Fruit fly (Drosophila melanogaster) whole organism, adult: ENCODE data around the gene Moe.

Source experiments
- CG11617 ChIP-seq: fragments of 200-800 bp; sonication (Bioruptor generic); optimal IDR thresholded peaks from 2 replicates; lab custom pipeline; 2017; ENCODE audit warnings: mild to moderate bottlenecking, missing biosample characterization, missing genetic modification reagents, missing genetic modification characterization
- CG12768 ChIP-seq: fragments of 200-800 bp; sonication (Bioruptor generic); optimal IDR thresholded peaks from 2 replicates; lab custom pipeline; 2017; ENCODE audit warnings: missing biosample characterization, missing genetic modification characterization, mild to moderate bottlenecking, moderate library complexity, missing genetic modification reagents
- CG14711 ChIP-seq: fragments of 200-800 bp; sonication (Bioruptor generic); optimal IDR thresholded peaks from 2 replicates; lab custom pipeline; 2018; ENCODE audit warnings: missing biosample characterization, mild to moderate bottlenecking, missing genetic modification characterization, moderate library complexity
- CG1620 ChIP-seq: fragments of 200-800 bp; sonication (Bioruptor generic); optimal IDR thresholded peaks from 2 replicates; lab custom pipeline; 2016; ENCODE audit warnings: missing biosample characterization, missing genetic modification characterization
- CG33017 ChIP-seq: fragments of 200-800 bp; sonication (Bioruptor generic); optimal IDR thresholded peaks from 2 replicates; lab custom pipeline; 2018; ENCODE audit warnings: missing biosample characterization, mild to moderate bottlenecking, missing genetic modification characterization, moderate library complexity
- CG5204 ChIP-seq: fragments of 200-800 bp; sonication (Bioruptor generic); optimal IDR thresholded peaks from 2 replicates; lab custom pipeline; 2016; ENCODE audit warnings: missing biosample characterization, missing genetic modification characterization
- CG7045 ChIP-seq: fragments of 200-800 bp; sonication (Bioruptor generic); optimal IDR thresholded peaks from 2 replicates; lab custom pipeline; 2017; ENCODE audit warnings: missing biosample characterization, mild to moderate bottlenecking, missing genetic modification characterization
- CG7101 ChIP-seq: fragments of 200-800 bp; sonication (Bioruptor generic); optimal IDR thresholded peaks from 2 replicates; lab custom pipeline; 2018; ENCODE audit warnings: missing biosample characterization, mild to moderate bottlenecking, missing genetic modification characterization, moderate library complexity
- Clk ChIP-seq: fragments of 200-800 bp; sonication (Bioruptor generic); optimal IDR thresholded peaks from 2 replicates; lab custom pipeline; 2017; ENCODE audit warnings: missing biosample characterization, missing genetic modification characterization
- Crg-1 ChIP-seq: fragments of 200-800 bp; sonication (Bioruptor generic); optimal IDR thresholded peaks from 2 replicates; lab custom pipeline; 2016; ENCODE audit warnings: missing biosample characterization, missing genetic modification characterization
- Hr96 ChIP-seq: fragments of 200-800 bp; sonication (Bioruptor generic); optimal IDR thresholded peaks from 2 replicates; lab custom pipeline; 2016; ENCODE audit warnings: missing biosample characterization, missing genetic modification characterization
- Mnt ChIP-seq: fragments of 200-800 bp; sonication (Bioruptor generic); optimal IDR thresholded peaks from 2 replicates; lab custom pipeline; 2016; ENCODE audit warnings: missing biosample characterization, mild to moderate bottlenecking, missing genetic modification characterization
- bab1 ChIP-seq: fragments of 200-800 bp; sonication (Bioruptor generic); optimal IDR thresholded peaks from 3 replicates; lab custom pipeline; 2019; ENCODE audit warnings: missing biosample characterization, mild to moderate bottlenecking, missing genetic modification characterization, moderate library complexity
- cic ChIP-seq: fragments of 200-800 bp; sonication (Bioruptor generic); optimal IDR thresholded peaks from 2 replicates; lab custom pipeline; 2017; ENCODE audit warnings: missing biosample characterization, mild to moderate bottlenecking, missing genetic modification characterization, moderate library complexity
- cnc ChIP-seq, 2 experiments: fragments of >200 bp; optimal IDR thresholded peaks; 2 replicates each; lab custom pipeline; 2017
- kay ChIP-seq: fragments of 200-800 bp; sonication (Bioruptor generic); peaks from one replicate; lab custom pipeline; 2016; ENCODE audit warnings: missing biosample characterization, missing genetic modification characterization, borderline replicate concordance
- ovo ChIP-seq: fragments of 200-800 bp; sonication (Bioruptor generic); optimal IDR thresholded peaks from 2 replicates; lab custom pipeline; 2016; ENCODE audit warnings: missing biosample characterization, missing genetic modification characterization
- pad ChIP-seq: fragments of 200-800 bp; sonication (Bioruptor generic); optimal IDR thresholded peaks from 3 replicates; lab custom pipeline; 2017; ENCODE audit warnings: missing biosample characterization, missing genetic modification characterization, mild to moderate bottlenecking, moderate library complexity, missing genetic modification reagents
- tj ChIP-seq: fragments of 200-800 bp; sonication (Bioruptor generic); optimal IDR thresholded peaks from 3 replicates; lab custom pipeline; 2017; ENCODE audit warnings: missing biosample characterization, mild to moderate bottlenecking, missing genetic modification characterization, moderate library complexity
- toe ChIP-seq: fragments of 200-800 bp; sonication (Bioruptor generic); optimal IDR thresholded peaks from 2 replicates; lab custom pipeline; 2016; ENCODE audit warnings: missing biosample characterization, missing genetic modification characterization

Gene Moe

dm6 chrX:8897859-8898427 lies at the start of gene Moe:
TSS of gene Moe (minus strand) at chrX:8898332.
- peak; percentile 81 for TF ChIP-seq kay (GFP tag; lab: Kevin White, UChicago)
- peak; percentile 64 for TF ChIP-seq cic (GFP tag; lab: Kevin White, UChicago)
- TF ChIP-seq bab1 (GFP tag; lab: Kevin White, UChicago), result peak; percentile 70
- TF ChIP-seq Hr96 (GFP tag; lab: Kevin White, UChicago), result no peak
- no peak for TF ChIP-seq CG33017 (tag; lab: Kevin White, UChicago)
- TF ChIP-seq CG12768 (GFP tag; lab: Kevin White, UChicago), result peak; percentile 16
- TF ChIP-seq CG1620 (GFP tag; lab: Kevin White, UChicago), result peak; percentile 88
- TF ChIP-seq Crg-1, result peak; percentile 65
- peak; percentile 56 for TF ChIP-seq CG7101 (tag; lab: Kevin White, UChicago)
- TF ChIP-seq CG14711 (tag; lab: Kevin White, UChicago), result peak; percentile 54
- TF ChIP-seq Mnt (GFP tag; lab: Kevin White, UChicago), result peak; percentile 65
- no peak for TF ChIP-seq cnc (optimal IDR thresholded peaks at IDR 0.05; lab: Kevin White, UChicago)
- TF ChIP-seq ovo (GFP tag; lab: Kevin White, UChicago), result peak; percentile 79
- TF ChIP-seq toe (GFP tag; lab: Kevin White, UChicago), result peak; percentile 72
- TF ChIP-seq tj (GFP tag; lab: Kevin White, UChicago), result peak; percentile 88
- TF ChIP-seq CG7045, result no peak
- no peak for TF ChIP-seq pad (GFP tag; lab: Kevin White, UChicago)
- no peak for TF ChIP-seq Clk (GFP tag; lab: Kevin White, UChicago)
- TF ChIP-seq CG5204 (GFP tag; lab: Kevin White, UChicago), result peak; percentile 50
- TF ChIP-seq CG11617, result peak; percentile 64

DNA sequence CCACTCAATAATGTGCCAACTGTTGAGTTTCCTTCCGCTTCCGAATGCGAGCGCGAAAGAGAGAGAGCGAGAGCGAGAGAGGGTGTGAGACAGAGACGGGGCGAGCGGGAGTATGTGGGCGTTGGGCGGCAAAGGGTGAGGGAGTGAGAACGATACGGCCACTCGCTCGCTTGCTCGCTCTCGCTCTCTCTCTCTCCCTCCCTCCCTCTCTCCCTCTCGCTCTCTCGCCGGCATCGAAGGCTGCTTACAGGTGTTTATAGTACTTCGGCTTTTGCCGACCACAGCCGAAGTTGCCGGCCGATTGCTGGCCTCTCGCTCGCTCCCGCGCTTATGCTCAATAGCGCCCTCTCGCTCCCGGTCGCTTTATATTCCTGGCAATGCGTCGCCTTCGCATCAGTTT lies 26.6 kb upstream of the Moe start:
- TF ChIP-seq Mnt (GFP tag; lab: Kevin White, UChicago), result no peak
- no peak for TF ChIP-seq Hr96 (GFP tag; lab: Kevin White, UChicago)
- no peak for TF ChIP-seq pad (GFP tag; lab: Kevin White, UChicago)
- no peak for TF ChIP-seq CG33017 (tag; lab: Kevin White, UChicago)
- TF ChIP-seq Clk (GFP tag; lab: Kevin White, UChicago), result no peak
- TF ChIP-seq cnc (optimal IDR thresholded peaks at IDR 0.05; lab: Kevin White, UChicago), result no peak
- no peak for TF ChIP-seq bab1 (GFP tag; lab: Kevin White, UChicago)
- no peak for TF ChIP-seq ovo (GFP tag; lab: Kevin White, UChicago)
- no peak for TF ChIP-seq kay (GFP tag; lab: Kevin White, UChicago)

DNA sequence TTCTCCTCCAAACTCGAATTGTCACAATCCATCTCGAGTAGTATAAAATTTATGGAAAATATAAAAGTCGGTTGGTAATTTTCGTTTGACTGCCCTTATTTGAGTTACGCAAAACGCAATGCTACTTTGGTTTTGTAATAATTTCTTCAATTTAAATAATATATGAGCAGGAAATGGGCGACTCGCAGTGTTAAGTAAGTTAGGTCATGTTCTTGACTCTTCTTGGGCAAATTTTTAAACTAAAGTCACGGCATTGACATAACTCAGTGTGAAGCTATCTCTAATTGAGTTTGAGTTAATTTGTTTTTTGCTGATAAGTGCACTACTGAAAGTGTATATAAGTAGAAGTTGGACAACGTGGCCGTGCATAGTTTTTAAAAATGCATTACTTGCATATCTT lies 25.5 kb upstream of the Moe start, which contains the start of the genes CG12661 and CG43255:
TSS of gene CG12661 (minus strand) at position 101 of the 400 bp plus-strand sequence.
TSS of gene CG43255 (plus strand) at position 374 of the 400 bp plus-strand sequence.
- TF ChIP-seq cnc (optimal IDR thresholded peaks at IDR 0.05; lab: Kevin White, UChicago), result no peak

- TF ChIP-seq Hr96 (GFP tag; lab: Kevin White, UChicago) (no peak), CG12768 (GFP tag; lab: Kevin White, UChicago) (no peak), CG7045 (no peak), bab1 (GFP tag; lab: Kevin White, UChicago) (no peak), ovo (GFP tag; lab: Kevin White, UChicago) (no peak), toe (GFP tag; lab: Kevin White, UChicago) (no peak), pad (GFP tag; lab: Kevin White, UChicago) (no peak), Crg-1 (no peak), tj (GFP tag; lab: Kevin White, UChicago) (no peak), kay (GFP tag; lab: Kevin White, UChicago) (no peak), CG5204 (GFP tag; lab: Kevin White, UChicago) (no peak), CG33017 (tag; lab: Kevin White, UChicago) (no peak), CG14711 (tag; lab: Kevin White, UChicago) (no peak), cnc (optimal IDR thresholded peaks at IDR 0.05; lab: Kevin White, UChicago) (no peak)
These were observed 13.7 kb upstream of the Moe start for dm6 chrX:8911878-8912277.

DNA sequence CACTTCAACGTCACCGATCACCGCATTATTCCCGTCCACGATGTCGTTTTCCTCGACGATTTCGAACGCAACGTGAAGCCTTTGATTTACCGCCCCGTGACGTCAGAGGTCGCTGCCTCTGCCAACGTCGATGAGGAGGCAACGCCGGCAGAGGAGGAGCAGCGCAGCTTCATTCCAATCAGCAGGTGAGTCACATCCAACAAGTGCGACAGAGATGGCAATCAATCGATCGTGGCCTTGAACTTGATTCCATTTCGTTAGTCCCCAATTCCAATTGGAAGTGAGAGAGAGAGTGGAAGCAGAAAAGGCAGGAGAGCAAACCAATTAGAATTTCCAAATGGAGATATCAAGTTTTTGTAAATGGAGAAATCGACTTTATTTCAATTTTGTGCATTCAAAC lies 10.0 kb upstream of the Moe start:
- TF ChIP-seq CG1620 (GFP tag; lab: Kevin White, UChicago) (no peak), CG7101 (tag; lab: Kevin White, UChicago) (no peak), CG7045 (no peak), tj (GFP tag; lab: Kevin White, UChicago) (no peak), pad (GFP tag; lab: Kevin White, UChicago) (no peak), CG11617 (no peak), CG14711 (tag; lab: Kevin White, UChicago) (no peak), Hr96 (GFP tag; lab: Kevin White, UChicago) (no peak)

DNA sequence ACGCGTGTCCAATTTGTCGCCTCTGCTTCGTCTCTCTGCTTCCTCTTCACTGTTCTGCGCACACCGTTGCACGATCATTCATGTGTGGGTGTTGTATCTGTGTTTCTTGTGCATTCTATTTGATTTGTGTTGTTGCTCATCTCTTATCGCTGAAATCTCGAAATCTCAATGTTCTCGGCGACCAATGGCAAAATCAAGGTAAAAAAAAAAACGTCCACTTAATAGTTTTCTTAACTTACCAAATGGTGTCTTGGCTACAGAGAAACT lies 9.3 kb upstream of the Moe start:
- TF ChIP-seq CG1620 (GFP tag; lab: Kevin White, UChicago) (no peak), CG7101 (tag; lab: Kevin White, UChicago) (no peak), pad (GFP tag; lab: Kevin White, UChicago) (no peak), CG33017 (tag; lab: Kevin White, UChicago) (no peak), CG12768 (GFP tag; lab: Kevin White, UChicago) (no peak), CG5204 (GFP tag; lab: Kevin White, UChicago) (no peak), Hr96 (GFP tag; lab: Kevin White, UChicago) (no peak), Mnt (GFP tag; lab: Kevin White, UChicago) (no peak), bab1 (GFP tag; lab: Kevin White, UChicago) (no peak), CG11617 (no peak), kay (GFP tag; lab: Kevin White, UChicago) (no peak), tj (GFP tag; lab: Kevin White, UChicago) (no peak), Clk (GFP tag; lab: Kevin White, UChicago) (no peak), cnc (optimal IDR thresholded peaks at IDR 0.05; lab: Kevin White, UChicago) (no peak), ovo (GFP tag; lab: Kevin White, UChicago) (no peak), CG7045 (no peak)
